Fruit fly (Drosophila melanogaster): Measurements from ENCODE around the gene Pino.

DNA sequence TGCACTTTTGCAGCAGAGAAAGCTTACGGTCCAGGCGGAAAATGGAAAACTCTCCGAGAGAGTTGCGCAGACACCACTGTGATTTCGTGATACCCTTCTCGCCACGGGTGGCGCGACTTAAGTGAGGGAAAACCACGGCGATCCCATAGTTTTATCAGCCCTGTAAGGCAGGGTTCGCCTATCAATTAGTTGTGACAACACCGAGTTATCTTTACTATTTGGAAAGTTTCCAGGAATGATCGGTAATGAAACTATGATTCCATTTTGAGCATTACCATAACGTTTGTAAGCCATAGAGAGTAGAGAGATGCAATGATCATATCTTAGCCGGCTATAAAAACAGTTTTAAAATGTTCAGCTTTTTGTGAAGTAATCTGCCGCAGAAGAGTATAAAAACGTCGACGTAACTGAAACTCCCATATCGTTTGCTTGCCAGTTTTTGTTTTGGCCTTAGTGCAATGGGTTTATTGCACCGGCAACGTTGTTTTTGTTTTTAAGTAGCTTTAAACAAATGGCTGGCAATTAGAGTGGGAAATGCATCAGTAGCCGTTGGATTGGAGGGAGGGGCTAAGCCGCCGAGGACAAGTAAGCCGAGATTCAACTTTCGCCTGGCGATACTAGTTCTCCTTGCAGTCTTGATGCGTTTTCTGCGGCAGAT lies 28.0 kb upstream of the Pino start:
- TF ChIP-seq kay (GFP tag; ENCODE audit: borderline replicate concordance), result no peak
- no peak for TF ChIP-seq cic (GFP tag; optimal IDR thresholded peaks at IDR 0.05)
- TF ChIP-seq Mnt (GFP tag; optimal IDR thresholded peaks at IDR 0.05), result no peak
- no peak for TF ChIP-seq tj (GFP tag; optimal IDR thresholded peaks at IDR 0.05)
- no peak for TF ChIP-seq toe (GFP tag; optimal IDR thresholded peaks at IDR 0.05)
- no peak for TF ChIP-seq CG33017 (tag; optimal IDR thresholded peaks at IDR 0.05)
- TF ChIP-seq CG7045 (GFP tag; optimal IDR thresholded peaks at IDR 0.05), result no peak
- TF ChIP-seq CG12768 (GFP tag; optimal IDR thresholded peaks at IDR 0.05), result no peak
- no peak for TF ChIP-seq Crg-1 (GFP tag; optimal IDR thresholded peaks at IDR 0.05)
- no peak for TF ChIP-seq Hr96 (GFP tag; optimal IDR thresholded peaks at IDR 0.05)
- TF ChIP-seq CG11617 (GFP tag; optimal IDR thresholded peaks at IDR 0.05), result no peak

Measured in whole organism, adult.